Worm (Caenorhabditis elegans) whole organism, L2 larva: ENCODE measurements around the gene W03F9.2.

Experiments used
- aly-2 ChIP-seq: fragments of 150-350 bp; optimal IDR thresholded peaks from 2 replicates; lab custom pipeline; 2014; ENCODE audit warnings: missing biosample characterization, missing genetic modification characterization
- lin-39 ChIP-seq: fragments of 150-350 bp; optimal IDR thresholded peaks from 2 replicates; lab custom pipeline; 2014; ENCODE audit warnings: missing biosample characterization, missing genetic modification reagents, missing genetic modification characterization
- mab-5 ChIP-seq: fragments of 150-350 bp; optimal IDR thresholded peaks from 2 replicates; lab custom pipeline; 2014; ENCODE audit warnings: missing biosample characterization, missing genetic modification characterization
- mbf-1 ChIP-seq: sonication (generic microtip); optimal IDR thresholded peaks from 2 replicates; lab custom pipeline; 2017; ENCODE audit warnings: missing biosample characterization, missing genetic modification characterization
- mdl-1 ChIP-seq, 2 experiments: fragments of 150-350 bp in 1 of 2; sonication (generic microtip) in 1 of 2; optimal IDR thresholded peaks; 2 replicates each; lab custom pipeline; 2017; ENCODE audit warnings: missing biosample characterization in 2 of 2, missing genetic modification characterization in 2 of 2
- nhr-12 ChIP-seq: fragments of 150-350 bp; optimal IDR thresholded peaks from 2 replicates; lab custom pipeline; 2014; ENCODE audit warnings: missing biosample characterization, missing genetic modification characterization
- snpc-4 ChIP-seq: fragments of 150-350 bp; optimal IDR thresholded peaks from 2 replicates; lab custom pipeline; 2014; ENCODE audit warnings: missing biosample characterization, missing genetic modification characterization
- unc-39 ChIP-seq: fragments of 150-350 bp; optimal IDR thresholded peaks from 2 replicates; lab custom pipeline; 2014; ENCODE audit warnings: missing biosample characterization, missing genetic modification characterization
- unc-62 ChIP-seq: fragments of 150-350 bp; optimal IDR thresholded peaks from 2 replicates; lab custom pipeline; 2014; ENCODE audit warnings: missing biosample characterization, missing genetic modification reagents, missing genetic modification characterization
- ztf-4 ChIP-seq: fragments of 150-350 bp; optimal IDR thresholded peaks from 2 replicates; lab custom pipeline; 2014; ENCODE audit warnings: missing biosample characterization, missing genetic modification characterization

- no peak for TF ChIP-seq snpc-4 (tag; lab: Kevin White, UChicago)
- no peak for TF ChIP-seq unc-62 (GFP tag; lab: Kevin White, UChicago)
- TF ChIP-seq unc-39 (tag; lab: Kevin White, UChicago) = no peak
- no peak for TF ChIP-seq mdl-1 (tag; optimal IDR thresholded peaks at IDR 0.05; lab: Kevin White, UChicago)
- no peak for TF ChIP-seq mab-5 (tag; lab: Kevin White, UChicago)
- TF ChIP-seq ztf-4 = no peak
- TF ChIP-seq aly-2 = no peak
- no peak for TF ChIP-seq lin-39 (tag; lab: Kevin White, UChicago)
- TF ChIP-seq nhr-12 (tag; lab: Kevin White, UChicago) = no peak
- no peak for TF ChIP-seq mbf-1 (tag; lab: Kevin White, UChicago)
These were observed 3.9 kb downstream of the W03F9.2 start for ce11 chrV:123915-124314.
